Worm (Caenorhabditis elegans): ENCODE data around the gene nas-3.

DNA sequence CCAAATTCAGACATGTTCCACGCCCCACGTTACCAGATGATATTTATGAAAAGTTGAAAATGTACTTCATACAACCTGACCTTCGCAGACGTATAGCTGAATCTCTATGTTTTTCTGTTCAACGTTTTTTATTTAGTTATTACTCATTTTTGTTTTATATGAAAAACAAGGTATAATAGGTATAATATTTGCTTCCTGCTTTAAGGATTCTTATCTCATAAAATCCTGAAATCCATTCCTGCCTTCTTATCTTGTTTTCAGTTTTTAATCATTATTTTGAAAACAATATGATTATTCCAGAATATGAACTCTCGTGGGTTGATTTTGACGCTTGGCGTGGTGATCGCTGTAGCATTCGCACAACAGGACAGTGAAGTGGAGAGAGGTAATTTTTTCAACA is 6.3 kb upstream of the nas-3 start, which contains the start of gene flp-6:
- TF ChIP-seq bed-2 (GFP tag; IDR thresholded peaks at IDR 0.05) (no peak), K11D2.4 (GFP tag; IDR thresholded peaks at IDR 0.05) (no peak), let-607 (tag; optimal IDR thresholded peaks at IDR 0.05) (no peak), him-1 (tag; optimal IDR thresholded peaks at IDR 0.05) (no peak), madf-8 (GFP tag; conservative IDR thresholded peaks at IDR 0.05) (no peak), B0336.3 (GFP tag; IDR thresholded peaks at IDR 0.05) (no peak), lsy-27 (tag; optimal IDR thresholded peaks at IDR 0.05; ENCODE audit: borderline replicate concordance, insufficient read depth) (no peak)

Measured in whole organism, young adult.